Worm (Caenorhabditis elegans) whole organism, young adult: ENCODE data around the gene spe-19.

ENCODE experiments used
- B0336.3 ChIP-seq: fragments of 200-800 bp; sonication (Bioruptor generic); IDR thresholded peaks from 2 replicates; pipeline ENCODE4 v1.3.6; 2022; ENCODE audit warnings: missing genetic modification characterization, missing compliant biosample characterization
- C06A6.2 ChIP-seq: fragments of 200-800 bp; sonication (Bioruptor generic); conservative IDR thresholded peaks from 2 replicates; pipeline ENCODE4 v1.3.6; 2022; ENCODE audit warnings: missing genetic modification characterization, missing compliant biosample characterization
- F39B2.1 ChIP-seq: fragments of 200-800 bp; sonication (Bioruptor generic); IDR thresholded peaks from 2 replicates; pipeline ENCODE4 v1.3.6; 2022; ENCODE audit warnings: missing genetic modification reagents, missing genetic modification characterization, missing compliant biosample characterization
- F49E8.2 ChIP-seq: sonication (generic microtip); optimal IDR thresholded peaks from 3 replicates; lab custom pipeline; 2017; ENCODE audit warnings: missing genetic modification characterization, mild to moderate bottlenecking, missing compliant biosample characterization, antibody characterized with exemption, moderate library complexity; ENCODE audit not compliant: insufficient read depth
- K11D2.4 ChIP-seq: fragments of 200-800 bp; sonication (Bioruptor generic); IDR thresholded peaks from 2 replicates; pipeline ENCODE4 v1.3.6; 2022; ENCODE audit warnings: missing genetic modification reagents, missing genetic modification characterization, missing compliant biosample characterization
- K12H6.12 ChIP-seq: fragments of 200-800 bp; sonication (Bioruptor generic); optimal IDR thresholded peaks from 2 replicates; lab custom pipeline; 2018; ENCODE audit warnings: mild to moderate bottlenecking, missing genetic modification characterization, missing compliant biosample characterization
- T26A5.8 ChIP-seq: sonication (generic microtip); optimal IDR thresholded peaks from 2 replicates; lab custom pipeline; 2016; ENCODE audit warnings: missing genetic modification characterization, missing compliant biosample characterization
- Y67H2A.10 ChIP-seq: fragments of 200-800 bp; sonication (Bioruptor generic); conservative IDR thresholded peaks from 2 replicates; pipeline ENCODE4 v1.3.6; 2022; ENCODE audit warnings: missing genetic modification reagents, missing genetic modification characterization, missing compliant biosample characterization
- aptf-3 ChIP-seq: fragments of 200-800 bp; sonication (Bioruptor generic); IDR thresholded peaks from 2 replicates; pipeline ENCODE4 v1.3.6; 2022; ENCODE audit warnings: missing genetic modification characterization, missing compliant biosample characterization
- attf-3 ChIP-seq: fragments of 200-800 bp; sonication (Bioruptor generic); conservative IDR thresholded peaks from 2 replicates; pipeline ENCODE4 v1.3.6; 2022; ENCODE audit warnings: missing genetic modification reagents, missing genetic modification characterization, missing compliant biosample characterization
- attf-5 ChIP-seq: fragments of 200-800 bp; sonication (Bioruptor generic); optimal IDR thresholded peaks from 2 replicates; lab custom pipeline; 2018; ENCODE audit warnings: mild to moderate bottlenecking, missing genetic modification characterization, missing compliant biosample characterization
- ceh-27 ChIP-seq: fragments of 200-800 bp; sonication (Bioruptor generic); optimal IDR thresholded peaks from 2 replicates; lab custom pipeline; 2018; ENCODE audit warnings: mild to moderate bottlenecking, missing genetic modification characterization, moderate library complexity, missing compliant biosample characterization
- ceh-58 ChIP-seq: fragments of 200-800 bp; sonication (Bioruptor generic); IDR thresholded peaks from 2 replicates; pipeline ENCODE4 v1.3.6; 2022; ENCODE audit warnings: missing genetic modification characterization, missing compliant biosample characterization
- egl-44 ChIP-seq: fragments of 200-800 bp; sonication (Bioruptor generic); IDR thresholded peaks from 2 replicates; pipeline ENCODE4 v1.3.6; 2022; ENCODE audit warnings: missing genetic modification reagents, missing genetic modification characterization, missing compliant biosample characterization
- egrh-3 ChIP-seq: fragments of 200-800 bp; sonication (Bioruptor generic); IDR thresholded peaks from 2 replicates; pipeline ENCODE4 v1.3.6; 2022; ENCODE audit warnings: missing genetic modification reagents, missing genetic modification characterization, missing compliant biosample characterization
- fkh-3 ChIP-seq: sonication (generic microtip); optimal IDR thresholded peaks from 2 replicates; lab custom pipeline; 2016; ENCODE audit warnings: mild to moderate bottlenecking, missing genetic modification characterization, missing compliant biosample characterization
- hmg-1.2 ChIP-seq: fragments of 200-800 bp; sonication (Bioruptor generic); IDR thresholded peaks from 2 replicates; pipeline ENCODE4 v1.3.6; 2022; ENCODE audit warnings: missing genetic modification reagents, missing genetic modification characterization, missing compliant biosample characterization
- lag-1 ChIP-seq: fragments of 200-800 bp; sonication (Bioruptor generic); IDR thresholded peaks from 2 replicates; pipeline ENCODE4 v1.3.6; 2022; ENCODE audit warnings: missing genetic modification reagents, missing genetic modification characterization, missing compliant biosample characterization
- let-526 ChIP-seq: fragments of 200-800 bp; sonication (Bioruptor generic); IDR thresholded peaks from 2 replicates; pipeline ENCODE4 v1.3.6; 2022; ENCODE audit warnings: missing genetic modification reagents, missing genetic modification characterization, missing compliant biosample characterization
- lin-35 ChIP-seq, 3 experiments: fragments of 150-350 bp in 2 of 3; sonication (generic microtip) in 1 of 3; optimal IDR thresholded peaks; 2 replicates each; lab custom pipeline; 2014 to 2018; ENCODE audit warnings: missing biosample characterization in 3 of 3, missing genetic modification characterization in 3 of 3, missing genetic modification reagents in 3 of 3
- lir-1 ChIP-seq: fragments of 200-800 bp; sonication (Bioruptor generic); conservative IDR thresholded peaks from 2 replicates; pipeline ENCODE4 v1.3.6; 2022; ENCODE audit warnings: missing genetic modification reagents, missing genetic modification characterization, missing compliant biosample characterization
- nhr-179 ChIP-seq: sonication (generic microtip); optimal IDR thresholded peaks from 2 replicates; lab custom pipeline; 2016; ENCODE audit warnings: mild to moderate bottlenecking, missing genetic modification characterization, missing compliant biosample characterization
- pbrm-1 ChIP-seq: fragments of 200-800 bp; sonication (Bioruptor generic); IDR thresholded peaks from 2 replicates; pipeline ENCODE4 v1.3.6; 2022; ENCODE audit warnings: missing genetic modification reagents, missing genetic modification characterization, missing compliant biosample characterization
- rcor-1 ChIP-seq: fragments of 200-800 bp; sonication (Bioruptor generic); IDR thresholded peaks from 2 replicates; pipeline ENCODE4 v1.3.6; 2022; ENCODE audit warnings: missing genetic modification reagents, missing genetic modification characterization, missing compliant biosample characterization
- snpc-1.1 ChIP-seq: sonication (generic microtip); optimal IDR thresholded peaks from 2 replicates; lab custom pipeline; 2017; ENCODE audit warnings: missing genetic modification characterization, mild to moderate bottlenecking, missing compliant biosample characterization, antibody characterized with exemption, moderate library complexity, missing genotype, missing genetic modification reagents; ENCODE audit not compliant: insufficient read depth
- snpc-1.3 ChIP-seq: sonication (generic microtip); optimal IDR thresholded peaks from 2 replicates; lab custom pipeline; 2017; ENCODE audit warnings: missing genetic modification characterization, mild to moderate bottlenecking, missing compliant biosample characterization, antibody characterized with exemption, moderate library complexity, missing genotype, missing genetic modification reagents; ENCODE audit not compliant: insufficient read depth
- snpc-4 ChIP-seq, 5 experiments: fragments of 150-350 bp in 1 of 5; sonication (generic microtip) in 4 of 5; optimal IDR thresholded peaks; 2 replicates each; lab custom pipeline; 2014 to 2018; ENCODE audit warnings: missing genetic modification characterization in 5 of 5, missing biosample characterization in 3 of 5, antibody characterized with exemption in 2 of 5, mild to moderate bottlenecking in 2 of 5, missing compliant biosample characterization in 2 of 5, missing genotype in 2 of 5, moderate library complexity in 2 of 5, missing genetic modification reagents in 1 of 5
- somi-1 ChIP-seq: fragments of 200-800 bp; sonication (Bioruptor generic); optimal IDR thresholded peaks from 2 replicates; lab custom pipeline; 2018; ENCODE audit warnings: mild to moderate bottlenecking, missing genetic modification characterization, missing compliant biosample characterization
- zfh-2 ChIP-seq: fragments of 200-800 bp; sonication (Bioruptor generic); conservative IDR thresholded peaks from 2 replicates; pipeline ENCODE4 v1.3.6; 2022; ENCODE audit warnings: missing genetic modification reagents, missing genetic modification characterization, missing compliant biosample characterization
- ztf-18 ChIP-seq: sonication (generic microtip); optimal IDR thresholded peaks from 2 replicates; lab custom pipeline; 2016; ENCODE audit warnings: missing genotype, mild to moderate bottlenecking, missing genetic modification characterization, missing compliant biosample characterization
- ztf-26 ChIP-seq: sonication (generic microtip); optimal IDR thresholded peaks from 2 replicates; lab custom pipeline; 2017; ENCODE audit warnings: missing genetic modification characterization, missing compliant biosample characterization
- ztf-28 ChIP-seq: fragments of 200-800 bp; sonication (Bioruptor generic); IDR thresholded peaks from 2 replicates; pipeline ENCODE4 v1.3.6; 2022; ENCODE audit warnings: missing genetic modification reagents, missing genetic modification characterization, missing compliant biosample characterization

Gene spe-19

ce11 chrV:20005724-20006132 is 41.5 kb downstream of the spe-19 start (continued):
- 0 out of 2 replicates have a peak, but pooled peaks have one; percentile 37 for TF ChIP-seq K11D2.4 (GFP tag; lab: Robert Waterston, UW)
- TF ChIP-seq somi-1 (GFP tag; lab: Kevin White, UChicago): peak; percentile 52
- peak; percentile 54 for TF ChIP-seq ceh-27 (GFP tag; lab: Kevin White, UChicago)
- peak; percentile 35; the same call in 1 of the 2 replicates for TF ChIP-seq rcor-1
- peak; percentile 71 for TF ChIP-seq attf-5
- TF ChIP-seq K12H6.12 (tag; lab: Kevin White, UChicago): peak; percentile 75
- TF ChIP-seq attf-3: no peak
- TF ChIP-seq lir-1 (GFP tag; lab: Robert Waterston, UW): 0 out of 2 replicates have a peak, but pooled peaks have one; percentile 7
- 0 out of 2 replicates have a peak, but pooled peaks have one; percentile 52 for TF ChIP-seq C06A6.2 (GFP tag; lab: Robert Waterston, UW)
- no peak for TF ChIP-seq F39B2.1 (GFP tag; lab: Robert Waterston, UW)
- peak; percentile 51; the same call in 1 of the 2 replicates for TF ChIP-seq B0336.3 (GFP tag; lab: Robert Waterston, UW)
- peak; percentile 93 for TF ChIP-seq zfh-2 (GFP tag; lab: Robert Waterston, UW)
- TF ChIP-seq egl-44: peak; percentile 48; the same call in 1 of the 2 replicates
- TF ChIP-seq lin-35 (GFP tag; optimal IDR thresholded peaks at IDR 0.05; lab: Kevin White, UChicago): peak in 1 of 3 experiments; percentile 52
- TF ChIP-seq ceh-58 (GFP tag; lab: Robert Waterston, UW): no peak
- peak; percentile 97 for TF ChIP-seq hmg-1.2 (GFP tag; lab: Robert Waterston, UW)

ce11 chrV:20004385-20004784 is 42.8 kb downstream of the spe-19 start, which contains the start of gene unc-51:
Gene unc-51, minus strand, starts transcription at chrV:20004485.
- TF ChIP-seq somi-1 (GFP tag; lab: Kevin White, UChicago): no peak
- TF ChIP-seq pbrm-1 (GFP tag; lab: Robert Waterston, UW): no peak
- TF ChIP-seq Y67H2A.10 (GFP tag; lab: Robert Waterston, UW): no peak
- no peak for TF ChIP-seq snpc-4 (GFP tag; optimal IDR thresholded peaks at IDR 0.05; lab: Kevin White, UChicago)
- TF ChIP-seq snpc-4 (tag; optimal IDR thresholded peaks at IDR 0.05; lab: Kevin White, UChicago): no peak
- no peak for TF ChIP-seq attf-3
- TF ChIP-seq aptf-3 (GFP tag; lab: Robert Waterston, UW): no peak
- TF ChIP-seq lir-1 (GFP tag; lab: Robert Waterston, UW): no peak
- TF ChIP-seq ztf-18 (tag; lab: Kevin White, UChicago): no peak
- no peak for TF ChIP-seq lag-1
- TF ChIP-seq T26A5.8 (tag; lab: Kevin White, UChicago): no peak
- TF ChIP-seq F49E8.2 (tag; lab: Kevin White, UChicago): no peak
- no peak for TF ChIP-seq fkh-3 (tag; lab: Kevin White, UChicago)
- TF ChIP-seq ztf-26 (tag; lab: Kevin White, UChicago): no peak
- no peak for TF ChIP-seq nhr-179 (tag; lab: Kevin White, UChicago)

ce11 chrV:20002194-20002593 is 45.0 kb downstream of the spe-19 start:
- TF ChIP-seq ztf-28: no peak
- peak; percentile 70 for TF ChIP-seq zfh-2 (GFP tag; lab: Robert Waterston, UW)
- TF ChIP-seq egrh-3 (GFP tag; lab: Robert Waterston, UW): peak; percentile 33; the same call in 1 of the 2 replicates

ce11 chrV:20000639-20001038 is 46.6 kb downstream of the spe-19 start:
- 0 out of 2 replicates have a peak, but pooled peaks have one; percentile 28 for TF ChIP-seq let-526 (GFP tag; lab: Robert Waterston, UW)
- no peak for TF ChIP-seq snpc-1.1 (tag; lab: Kevin White, UChicago)
- TF ChIP-seq snpc-1.3 (tag; lab: Kevin White, UChicago): no peak
- peak; percentile 59 for TF ChIP-seq zfh-2 (GFP tag; lab: Robert Waterston, UW)
